Worm (Caenorhabditis elegans): Measurements from ENCODE around the gene F09F9.1.

ce11 chrX:4085489-4085888 is 29.6 kb upstream of the F09F9.1 start:
- TF ChIP-seq ztf-29 (GFP tag; IDR thresholded peaks at IDR 0.05) (no peak), flt-1 (GFP tag; IDR thresholded peaks at IDR 0.05) (no peak), T22C8.4 (GFP tag; IDR thresholded peaks at IDR 0.05) (no peak), tab-1 (GFP tag; IDR thresholded peaks at IDR 0.05) (no peak), med-1 (GFP tag; optimal IDR thresholded peaks at IDR 0.05; ENCODE audit: insufficient read depth) (no peak), ref-1 (GFP tag; conservative IDR thresholded peaks at IDR 0.05) (no peak)

Measured in whole organism, midembryonic.